Worm (Caenorhabditis elegans): ENCODE data around the gene ptr-13.

DNA sequence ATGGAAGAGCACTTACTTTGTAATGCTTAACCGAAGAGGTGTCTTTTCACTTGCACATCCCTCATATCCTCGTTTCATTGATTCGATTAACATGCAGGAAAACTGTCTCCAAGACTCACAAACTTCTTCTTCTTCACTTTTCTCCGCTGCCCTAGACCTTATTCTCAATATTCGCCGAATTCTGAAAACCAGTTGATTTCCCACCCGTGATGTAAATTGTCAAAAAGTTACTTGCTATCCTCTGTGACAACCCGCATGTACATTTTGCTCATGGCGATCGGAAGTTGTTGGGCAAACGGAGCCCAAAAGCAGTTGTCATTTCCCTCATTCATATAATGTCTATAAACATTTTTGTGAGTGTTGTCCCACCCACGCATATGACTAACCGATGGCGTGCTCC, 51.9 kb downstream of the ptr-13 start:
- TF ChIP-seq ZK546.5 (tag; optimal IDR thresholded peaks at IDR 0.05) (no peak), nhr-237 (tag; optimal IDR thresholded peaks at IDR 0.05) (no peak), egl-5 (tag; optimal IDR thresholded peaks at IDR 0.05) (no peak), egl-27 (tag; optimal IDR thresholded peaks at IDR 0.05) (no peak), nhr-28 (tag; optimal IDR thresholded peaks at IDR 0.05) (no peak), ztf-4 (tag; optimal IDR thresholded peaks at IDR 0.05) (no peak), snpc-4 (tag; optimal IDR thresholded peaks at IDR 0.05) (no peak), unc-39 (tag; optimal IDR thresholded peaks at IDR 0.05) (no peak), unc-62 (GFP tag; optimal IDR thresholded peaks at IDR 0.05) (no peak), fkh-10 (GFP tag; optimal IDR thresholded peaks at IDR 0.05) (no peak), ztf-11 (tag; optimal IDR thresholded peaks at IDR 0.05) (no peak), zag-1 (tag; optimal IDR thresholded peaks at IDR 0.05) (no peak), nhr-12 (tag; optimal IDR thresholded peaks at IDR 0.05) (no peak)

All from whole organism, L3 larva.